Fruit fly (Drosophila melanogaster) whole organism, prepupa: ENCODE results near the gene Dhc1.
"Not testable (repeated sequence)": the region's sequence is repeated elsewhere in the genome, so short reads cannot be mapped to it uniquely, and the experiment has no call there.

Experiments
- Blimp-1 ChIP-seq: fragments of 200-800 bp; sonication (Bioruptor generic); optimal IDR thresholded peaks from 3 replicates; lab custom pipeline; 2017; ENCODE audit warnings: missing biosample characterization, missing genetic modification characterization, mild to moderate bottlenecking, moderate library complexity, missing genetic modification reagents
- CG11294 ChIP-seq: fragments of 200-800 bp; sonication (Bioruptor generic); IDR thresholded peaks from 2 replicates; pipeline ENCODE4 v1.3.6; 2022; ENCODE audit warnings: missing biosample characterization, missing genetic modification characterization
- CG11762 ChIP-seq: fragments of 200-800 bp; sonication (Bioruptor generic); optimal IDR thresholded peaks from 3 replicates; lab custom pipeline; 2016; ENCODE audit warnings: missing biosample characterization, missing genetic modification characterization; ENCODE audit not compliant: insufficient read depth
- CG11902 ChIP-seq: fragments of 200-800 bp; sonication (Bioruptor generic); optimal IDR thresholded peaks from 3 replicates; lab custom pipeline; 2016; ENCODE audit warnings: missing biosample characterization, missing genetic modification characterization
- CG15336 ChIP-seq: fragments of 200-800 bp; sonication (Bioruptor generic); IDR thresholded peaks from 2 replicates; pipeline ENCODE4 v1.3.6; 2022; ENCODE audit warnings: missing biosample characterization, missing genetic modification characterization
- CG1621 ChIP-seq: fragments of 200-800 bp; sonication (Bioruptor generic); optimal IDR thresholded peaks from 3 replicates; lab custom pipeline; 2018; ENCODE audit warnings: missing biosample characterization, mild to moderate bottlenecking, missing genetic modification characterization
- CG16779 ChIP-seq: fragments of 200-800 bp; sonication (Bioruptor generic); optimal IDR thresholded peaks from 3 replicates; lab custom pipeline; 2017; ENCODE audit warnings: missing biosample characterization, mild to moderate bottlenecking, missing genetic modification characterization
- CG3032 ChIP-seq: fragments of 200-800 bp; optimal IDR thresholded peaks from 2 replicates; lab custom pipeline; 2019; ENCODE audit warnings: missing biosample characterization, mild to moderate bottlenecking, missing genetic modification characterization, moderate library complexity
- CG31627 ChIP-seq: fragments of 200-800 bp; sonication (Bioruptor generic); optimal IDR thresholded peaks from 3 replicates; lab custom pipeline; 2016; ENCODE audit warnings: missing biosample characterization, missing genetic modification characterization
- CG32006 ChIP-seq: fragments of 200-800 bp; sonication (Bioruptor generic); optimal IDR thresholded peaks from 3 replicates; lab custom pipeline; 2017; ENCODE audit warnings: missing biosample characterization, mild to moderate bottlenecking, missing genetic modification characterization
- CG4318 ChIP-seq: fragments of 200-800 bp; sonication (Bioruptor generic); optimal IDR thresholded peaks from 3 replicates; lab custom pipeline; 2017; ENCODE audit warnings: missing biosample characterization, mild to moderate bottlenecking, missing genetic modification characterization
- CG6276 ChIP-seq: fragments of 200-800 bp; sonication (Bioruptor generic); optimal IDR thresholded peaks from 2 replicates; lab custom pipeline; 2017; ENCODE audit warnings: missing biosample characterization, mild to moderate bottlenecking, missing genetic modification characterization
- CG6808 ChIP-seq: fragments of 200-800 bp; sonication (Bioruptor generic); optimal IDR thresholded peaks from 3 replicates; lab custom pipeline; 2017; ENCODE audit warnings: missing biosample characterization, missing genetic modification characterization, mild to moderate bottlenecking, moderate library complexity, missing genetic modification reagents
- CG6854 ChIP-seq: fragments of 200-800 bp; sonication (Bioruptor generic); optimal IDR thresholded peaks from 2 replicates; lab custom pipeline; 2017; ENCODE audit warnings: missing biosample characterization, mild to moderate bottlenecking, missing genetic modification characterization
- CG7368 ChIP-seq: fragments of 200-800 bp; sonication (Bioruptor generic); optimal IDR thresholded peaks from 3 replicates; lab custom pipeline; 2016; ENCODE audit warnings: missing biosample characterization, missing genetic modification characterization
- CG8319 ChIP-seq: fragments of 200-800 bp; sonication (Bioruptor generic); optimal IDR thresholded peaks from 3 replicates; lab custom pipeline; 2016; ENCODE audit warnings: missing biosample characterization, missing genetic modification characterization
- Eip78C ChIP-seq: fragments of 200-800 bp; sonication (Bioruptor generic); peaks from one replicate; lab custom pipeline; 2016; ENCODE audit warnings: missing biosample characterization, missing genetic modification characterization
- Eip93F ChIP-seq: fragments of 200-800 bp; sonication (Bioruptor generic); optimal IDR thresholded peaks from 2 replicates; lab custom pipeline; 2016; ENCODE audit warnings: missing biosample characterization, mild to moderate bottlenecking, missing genetic modification characterization
- Ets21C ChIP-seq: fragments of 200-800 bp; sonication (Bioruptor generic); optimal IDR thresholded peaks from 3 replicates; lab custom pipeline; 2016; ENCODE audit warnings: missing biosample characterization, missing genetic modification characterization
- Hr38 ChIP-seq: sonication (Bioruptor generic); optimal IDR thresholded peaks from 2 replicates; lab custom pipeline; 2016; ENCODE audit warnings: missing biosample characterization, missing genetic modification characterization
- Hr4 ChIP-seq: fragments of 200-800 bp; sonication (Bioruptor generic); optimal IDR thresholded peaks from 3 replicates; lab custom pipeline; 2016; ENCODE audit warnings: missing biosample characterization, missing genetic modification characterization
- Sox14 ChIP-seq: fragments of 200-800 bp; sonication (Bioruptor generic); optimal IDR thresholded peaks from 3 replicates; lab custom pipeline; 2016; ENCODE audit warnings: missing biosample characterization, missing genetic modification characterization
- Sox15 ChIP-seq: fragments of 200-800 bp; sonication (Bioruptor generic); optimal IDR thresholded peaks from 3 replicates; lab custom pipeline; 2016; ENCODE audit warnings: missing biosample characterization, missing genetic modification characterization
- achi ChIP-seq: fragments of 200-800 bp; sonication (Bioruptor generic); optimal IDR thresholded peaks from 3 replicates; lab custom pipeline; 2016; ENCODE audit warnings: missing biosample characterization, missing genetic modification characterization
- acj6 ChIP-seq: fragments of 200-800 bp; sonication (Bioruptor generic); optimal IDR thresholded peaks from 3 replicates; lab custom pipeline; 2016; ENCODE audit warnings: missing biosample characterization, missing genetic modification characterization
- dsx ChIP-seq: fragments of 200-800 bp; optimal IDR thresholded peaks from 3 replicates; lab custom pipeline; 2019; ENCODE audit warnings: missing biosample characterization, mild to moderate bottlenecking, missing genetic modification characterization, moderate library complexity; ENCODE audit not compliant: poor library complexity, severe bottlenecking
- esn ChIP-seq: fragments of 200-800 bp; sonication (Bioruptor generic); optimal IDR thresholded peaks from 2 replicates; lab custom pipeline; 2016; ENCODE audit warnings: missing biosample characterization, mild to moderate bottlenecking, missing genetic modification characterization, moderate library complexity
- fd59A ChIP-seq: fragments of 200-800 bp; sonication (Bioruptor generic); optimal IDR thresholded peaks from 2 replicates; lab custom pipeline; 2017; ENCODE audit warnings: missing biosample characterization, mild to moderate bottlenecking, missing genetic modification characterization, missing genetic modification reagents
- fkh ChIP-seq: fragments of 200-800 bp; sonication (Bioruptor generic); optimal IDR thresholded peaks from 3 replicates; lab custom pipeline; 2017; ENCODE audit warnings: missing biosample characterization, mild to moderate bottlenecking, missing genetic modification characterization, moderate library complexity
- lz ChIP-seq: fragments of 200-800 bp; sonication (Bioruptor generic); optimal IDR thresholded peaks from 3 replicates; lab custom pipeline; 2016; ENCODE audit warnings: missing biosample characterization, missing genetic modification characterization
- net ChIP-seq: fragments of 200-800 bp; sonication (Bioruptor generic); optimal IDR thresholded peaks from 3 replicates; lab custom pipeline; 2016; ENCODE audit warnings: missing biosample characterization, missing genetic modification characterization
- salr ChIP-seq, 2 experiments: fragments of 200-800 bp; sonication (Bioruptor generic); optimal IDR thresholded peaks; 3 replicates each; lab custom pipeline; 2016 to 2018; ENCODE audit warnings: missing biosample characterization in 2 of 2, missing genetic modification characterization in 2 of 2, mild to moderate bottlenecking in 1 of 2
- spab ChIP-seq: fragments of 200-800 bp; sonication (Bioruptor generic); optimal IDR thresholded peaks from 2 replicates; lab custom pipeline; 2017; ENCODE audit warnings: missing biosample characterization, mild to moderate bottlenecking, missing genetic modification characterization, missing genetic modification reagents
- svp ChIP-seq: fragments of 200-800 bp; sonication (Bioruptor generic); peaks from one replicate; lab custom pipeline; 2016; ENCODE audit warnings: missing biosample characterization, missing genetic modification characterization
- vri ChIP-seq: fragments of 200-800 bp; sonication (Bioruptor generic); optimal IDR thresholded peaks from 3 replicates; lab custom pipeline; 2016; ENCODE audit warnings: missing biosample characterization, mild to moderate bottlenecking, missing genetic modification characterization

Dhc1 gene

dm6 chr3R:9700513-9700912 lies 26.1 kb upstream of the Dhc1 start:
- TF ChIP-seq CG11902 (GFP tag; lab: Kevin White, UChicago) (no peak), vri (peak; percentile 21)

dm6 chr3R:9694999-9695398 lies 20.6 kb upstream of the Dhc1 start:
- no peak for TF ChIP-seq CG7368 (GFP tag; lab: Kevin White, UChicago)
- no peak for TF ChIP-seq Sox14 (GFP tag; lab: Kevin White, UChicago)
- TF ChIP-seq spab (GFP tag; lab: Kevin White, UChicago) = no peak
- no peak for TF ChIP-seq CG31627
- TF ChIP-seq CG16779 (tag; lab: Kevin White, UChicago) = no peak
- TF ChIP-seq CG1621 = no peak
- TF ChIP-seq Eip78C = no peak
- no peak for TF ChIP-seq lz (GFP tag; lab: Kevin White, UChicago)
- TF ChIP-seq vri = no peak
- TF ChIP-seq CG8319 (GFP tag; lab: Kevin White, UChicago) = no peak
- no peak for TF ChIP-seq salr (GFP tag; optimal IDR thresholded peaks at IDR 0.05; lab: Kevin White, UChicago)
- no peak for TF ChIP-seq CG3032 (tag; lab: Kevin White, UChicago)
- TF ChIP-seq Hr4 (GFP tag; lab: Kevin White, UChicago) = no peak
- TF ChIP-seq CG32006 (GFP tag; lab: Kevin White, UChicago) = no peak
- no peak for TF ChIP-seq Blimp-1 (GFP tag; lab: Kevin White, UChicago)
- TF ChIP-seq Ets21C = no peak
- TF ChIP-seq, all 60 proteins: peak for 0

dm6 chr3R:9692675-9693129 lies 18.3 kb upstream of the Dhc1 start, which contains the start of the genes Unc-115b, p24-2 and CG32939:
Gene Unc-115b (minus strand): TSS chr3R:9692775.
Gene p24-2 (minus strand): TSS chr3R:9692794.
Gene CG32939 (plus strand): TSS chr3R:9693079.
- not testable (repeated sequence) for TF ChIP-seq CG3032 (tag; lab: Kevin White, UChicago); CG16779 (tag; lab: Kevin White, UChicago); svp (GFP tag; lab: Kevin White, UChicago)

dm6 chr3R:9685376-9685775 lies 10.9 kb upstream of the Dhc1 start, which contains the start of the genes eca and CG18542:
Gene eca (minus strand): TSS chr3R:9685476.
Gene CG18542 (plus strand): TSS chr3R:9685760.
- not testable (repeated sequence) for TF ChIP-seq Eip93F, acj6, CG6276 (GFP tag; lab: Kevin White, UChicago)

dm6 chr3R:9684125-9684524 lies 9.7 kb upstream of the Dhc1 start, which contains the start of gene CG9444:
Gene CG9444 (minus strand): TSS chr3R:9684264.
- TF ChIP-seq CG15336 (GFP tag; lab: Robert Waterston, UW) (no peak), Sox15 (GFP tag; lab: Kevin White, UChicago) (no peak), Eip78C (peak; percentile 11), svp (GFP tag; lab: Kevin White, UChicago) (peak; percentile 93)

- TF ChIP-seq CG1621 = no peak
- peak; percentile 94 for TF ChIP-seq svp (GFP tag; lab: Kevin White, UChicago)
- no peak for TF ChIP-seq Eip78C
- no peak for TF ChIP-seq CG11762 (GFP tag; lab: Kevin White, UChicago)
- TF ChIP-seq, all 60 proteins: peak for 1
Observed at dm6 chr3R:9683064-9683682, 8.7 kb upstream of the Dhc1 start.

- TF ChIP-seq Hr38 (GFP tag; lab: Kevin White, UChicago) = no peak
- TF ChIP-seq fd59A (GFP tag; lab: Kevin White, UChicago) = no peak
- no peak for TF ChIP-seq CG8319 (GFP tag; lab: Kevin White, UChicago)
- TF ChIP-seq CG3032 (tag; lab: Kevin White, UChicago) = no peak
- TF ChIP-seq fkh (GFP tag; lab: Kevin White, UChicago) = peak; percentile 92
- no peak for TF ChIP-seq CG15336 (GFP tag; lab: Robert Waterston, UW)
- no peak for TF ChIP-seq CG6854 (GFP tag; lab: Kevin White, UChicago)
- TF ChIP-seq Hr4 (GFP tag; lab: Kevin White, UChicago) = no peak
- peak; percentile 29 for TF ChIP-seq Eip78C
- no peak for TF ChIP-seq net (GFP tag; lab: Kevin White, UChicago)
- peak; percentile 5 for TF ChIP-seq esn (GFP tag; lab: Kevin White, UChicago)
- TF ChIP-seq achi = peak; percentile 36
- TF ChIP-seq dsx (GFP tag; lab: Kevin White, UChicago) = peak; percentile 58
- TF ChIP-seq CG4318 (GFP tag; lab: Kevin White, UChicago) = no peak
- no peak for TF ChIP-seq Sox15 (GFP tag; lab: Kevin White, UChicago)
- TF ChIP-seq CG6808 (GFP tag; lab: Kevin White, UChicago) = no peak
- no peak for TF ChIP-seq CG11294 (GFP tag; lab: Robert Waterston, UW)
Observed at dm6 chr3R:9679746-9680145, 5.3 kb upstream of the Dhc1 start, which contains the start of gene nmdyn-D7. Gene nmdyn-D7 (plus strand): TSS chr3R:9679939.
